Worm (Caenorhabditis elegans): ENCODE results near the gene F40G12.2.

DNA sequence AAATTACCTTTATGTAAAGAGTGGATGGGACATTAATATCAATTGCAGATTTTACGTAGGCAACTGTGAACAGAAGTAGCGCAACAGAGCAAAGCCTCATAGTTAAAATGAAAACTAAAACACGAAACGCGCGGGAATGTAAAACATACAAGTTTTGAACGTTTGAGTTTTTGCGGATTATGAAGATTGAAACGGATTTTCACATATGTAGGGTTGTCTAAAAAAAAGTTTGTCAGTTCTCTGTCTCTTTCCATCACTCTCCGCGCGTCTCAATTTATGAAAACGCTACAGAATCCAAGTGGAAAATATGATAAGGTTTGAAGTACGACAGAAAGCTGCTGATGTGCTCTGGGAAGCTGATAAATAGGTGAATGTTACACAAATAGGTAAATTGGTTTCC lies 14.0 kb downstream of the F40G12.2 start, which contains the start of gene K02E11.3:
- no peak for TF ChIP-seq nhr-21 (tag; optimal IDR thresholded peaks at IDR 0.05)
- no peak for TF ChIP-seq nhr-11 (tag; optimal IDR thresholded peaks at IDR 0.05)
- no peak for TF ChIP-seq lsy-2 (tag; optimal IDR thresholded peaks at IDR 0.05)
- no peak for TF ChIP-seq ZK546.5 (tag; optimal IDR thresholded peaks at IDR 0.05)
- no peak for TF ChIP-seq nhr-25 (tag; optimal IDR thresholded peaks at IDR 0.05)
- TF ChIP-seq nhr-10 (tag; optimal IDR thresholded peaks at IDR 0.05): no peak
- no peak for TF ChIP-seq ztf-4 (tag; optimal IDR thresholded peaks at IDR 0.05)
- no peak for TF ChIP-seq unc-62 (GFP tag; optimal IDR thresholded peaks at IDR 0.05)
- no peak for TF ChIP-seq lin-13 (GFP tag; optimal IDR thresholded peaks at IDR 0.05)
- TF ChIP-seq fos-1 (tag; optimal IDR thresholded peaks at IDR 0.05): no peak

Data from whole organism, L2 larva.